Worm (Caenorhabditis elegans) whole organism, L1 larva: ENCODE measurements around the gene F20D1.22.

Source experiments
- C04F5.9 ChIP-seq: sonication (generic microtip); optimal IDR thresholded peaks from 2 replicates; lab custom pipeline; 2016; ENCODE audit warnings: missing genetic modification characterization, missing compliant biosample characterization
- C34B4.2 ChIP-seq: sonication (generic microtip); optimal IDR thresholded peaks from 2 replicates; lab custom pipeline; 2017; ENCODE audit warnings: mild to moderate bottlenecking, missing genetic modification characterization, missing compliant biosample characterization
- Y116A8C.19 ChIP-seq: sonication (generic microtip); optimal IDR thresholded peaks from 2 replicates; lab custom pipeline; 2016; ENCODE audit warnings: missing compliant biosample characterization, missing genetic modification characterization, borderline replicate concordance
- blmp-1 ChIP-seq: fragments of 150-350 bp; optimal IDR thresholded peaks from 2 replicates; lab custom pipeline; 2014; ENCODE audit warnings: missing biosample characterization, missing genetic modification characterization
- ceh-82 ChIP-seq, 3 experiments: fragments of 150-350 bp in 1 of 3; sonication (generic microtip) in 2 of 3; optimal IDR thresholded peaks; 2 replicates each; lab custom pipeline; 2014 to 2017; ENCODE audit warnings: missing biosample characterization in 3 of 3, missing genetic modification characterization in 3 of 3
- ceh-90 ChIP-seq: sonication (generic microtip); optimal IDR thresholded peaks from 2 replicates; lab custom pipeline; 2016; ENCODE audit warnings: missing genetic modification characterization, missing compliant biosample characterization
- ces-1 ChIP-seq: fragments of 150-350 bp; optimal IDR thresholded peaks from 2 replicates; lab custom pipeline; 2014; ENCODE audit warnings: missing biosample characterization, missing genetic modification reagents, missing genetic modification characterization
- efl-3 ChIP-seq: fragments of 200-800 bp; sonication (Bioruptor generic); optimal IDR thresholded peaks from 2 replicates; lab custom pipeline; 2018; ENCODE audit warnings: mild to moderate bottlenecking, missing genetic modification characterization, missing compliant biosample characterization
- egl-13 ChIP-seq: sonication (generic microtip); optimal IDR thresholded peaks from 2 replicates; lab custom pipeline; 2016; ENCODE audit warnings: missing genotype, missing genetic modification reagents, missing genetic modification characterization, missing compliant biosample characterization
- egl-27 ChIP-seq, 2 experiments: fragments of 150-350 bp in 1 of 2; sonication (generic microtip); optimal IDR thresholded peaks; 3 replicates each; lab custom pipeline; 2017 to 2018; ENCODE audit warnings: missing biosample characterization in 2 of 2, missing genetic modification characterization in 2 of 2, missing genetic modification reagents in 2 of 2
- elt-2 ChIP-seq: sonication (generic microtip); optimal IDR thresholded peaks from 2 replicates; lab custom pipeline; 2016; ENCODE audit warnings: missing genetic modification characterization, mild to moderate bottlenecking, inconsistent platforms, missing compliant biosample characterization, missing genetic modification reagents
- ets-5 ChIP-seq: fragments of 200-800 bp; sonication (Bioruptor generic); IDR thresholded peaks from 2 replicates; pipeline ENCODE4 v1.3.6; 2022; ENCODE audit warnings: missing genetic modification characterization, missing compliant biosample characterization
- fkh-10 ChIP-seq: sonication (generic microtip); optimal IDR thresholded peaks from 2 replicates; lab custom pipeline; 2017; ENCODE audit warnings: missing biosample characterization, missing genetic modification reagents, missing genetic modification characterization
- fkh-8 ChIP-seq: sonication (generic microtip); optimal IDR thresholded peaks from 2 replicates; lab custom pipeline; 2016; ENCODE audit warnings: mild to moderate bottlenecking, missing genetic modification characterization, missing compliant biosample characterization
- fos-1 ChIP-seq: fragments of 150-350 bp; optimal IDR thresholded peaks from 2 replicates; lab custom pipeline; 2014; ENCODE audit warnings: missing biosample characterization, missing genetic modification characterization
- grh-1 ChIP-seq: fragments of 200-800 bp; sonication (Bioruptor generic); IDR thresholded peaks from 2 replicates; pipeline ENCODE4 v1.3.6; 2022; ENCODE audit warnings: missing genetic modification reagents, missing genetic modification characterization, missing compliant biosample characterization
- hpl-2 ChIP-seq: fragments of 150-350 bp; optimal IDR thresholded peaks from 2 replicates; lab custom pipeline; 2014; ENCODE audit warnings: missing biosample characterization, missing genetic modification reagents, missing genetic modification characterization
- isw-1 ChIP-seq: fragments of 200-800 bp; sonication (Bioruptor generic); IDR thresholded peaks from 2 replicates; pipeline ENCODE4 v1.3.6; 2022; ENCODE audit warnings: missing genetic modification characterization, missing compliant biosample characterization
- lin-13 ChIP-seq: fragments of 150-350 bp; optimal IDR thresholded peaks from 2 replicates; lab custom pipeline; 2014; ENCODE audit warnings: missing biosample characterization, missing genetic modification reagents, missing genetic modification characterization
- lin-14 ChIP-seq: fragments of 200-800 bp; sonication (Bioruptor generic); optimal IDR thresholded peaks from 2 replicates; lab custom pipeline; 2018; ENCODE audit warnings: mild to moderate bottlenecking, missing genetic modification characterization, moderate library complexity, missing compliant biosample characterization
- lin-15B ChIP-seq: fragments of 150-350 bp; sonication (generic microtip); optimal IDR thresholded peaks from 3 replicates; lab custom pipeline; 2014; ENCODE audit warnings: missing biosample characterization, missing genetic modification characterization
- lin-35 ChIP-seq, 2 experiments: fragments of 150-350 bp; optimal IDR thresholded peaks; 2 replicates each; lab custom pipeline; 2014; ENCODE audit warnings: missing biosample characterization in 2 of 2, missing genetic modification characterization in 2 of 2, missing genetic modification reagents in 2 of 2
- lin-39 ChIP-seq: fragments of 150-350 bp; optimal IDR thresholded peaks from 2 replicates; lab custom pipeline; 2014; ENCODE audit warnings: missing biosample characterization, missing genetic modification reagents, missing genetic modification characterization
- lsy-2 ChIP-seq, 2 experiments: fragments of 150-350 bp; optimal IDR thresholded peaks; 2 replicates each; lab custom pipeline; 2014; ENCODE audit warnings: missing biosample characterization in 2 of 2, missing genetic modification characterization in 2 of 2
- mep-1 ChIP-seq: fragments of 150-350 bp; optimal IDR thresholded peaks from 2 replicates; lab custom pipeline; 2014; ENCODE audit warnings: missing biosample characterization, missing genetic modification characterization
- nhr-11 ChIP-seq: fragments of 150-350 bp; optimal IDR thresholded peaks from 2 replicates; lab custom pipeline; 2014; ENCODE audit warnings: missing biosample characterization, missing genetic modification characterization
- nhr-12 ChIP-seq: sonication (generic microtip); optimal IDR thresholded peaks from 2 replicates; lab custom pipeline; 2017; ENCODE audit warnings: missing biosample characterization, missing genetic modification characterization
- nhr-20 ChIP-seq: sonication (generic microtip); optimal IDR thresholded peaks from 2 replicates; lab custom pipeline; 2016; ENCODE audit warnings: mild to moderate bottlenecking, missing genetic modification characterization, missing compliant biosample characterization
- nhr-237 ChIP-seq: fragments of 150-350 bp; optimal IDR thresholded peaks from 2 replicates; lab custom pipeline; 2014; ENCODE audit warnings: missing biosample characterization, missing genetic modification characterization
- nhr-71 ChIP-seq: sonication (generic microtip); optimal IDR thresholded peaks from 2 replicates; lab custom pipeline; 2016; ENCODE audit warnings: mild to moderate bottlenecking, missing genetic modification characterization, moderate library complexity, missing compliant biosample characterization
- nhr-84 ChIP-seq: sonication (generic microtip); optimal IDR thresholded peaks from 2 replicates; lab custom pipeline; 2017; ENCODE audit warnings: missing biosample characterization, missing genetic modification characterization
- nhr-85 ChIP-seq: sonication (generic microtip); peaks from one replicate; lab custom pipeline; 2016; ENCODE audit warnings: missing genetic modification characterization, inconsistent platforms, missing compliant biosample characterization
- pax-3 ChIP-seq: fragments of 200-800 bp; sonication (Bioruptor generic); optimal IDR thresholded peaks from 2 replicates; lab custom pipeline; 2018; ENCODE audit warnings: mild to moderate bottlenecking, missing genetic modification characterization, moderate library complexity, missing compliant biosample characterization
- rnt-1 ChIP-seq: sonication (generic microtip); optimal IDR thresholded peaks from 2 replicates; lab custom pipeline; 2016; ENCODE audit warnings: mild to moderate bottlenecking, missing genetic modification characterization, moderate library complexity, missing compliant biosample characterization
- skn-1 ChIP-seq: fragments of 150-350 bp; optimal IDR thresholded peaks from 2 replicates; lab custom pipeline; 2014; ENCODE audit warnings: missing biosample characterization, missing genetic modification characterization
- snpc-4 ChIP-seq: fragments of 150-350 bp; optimal IDR thresholded peaks from 2 replicates; lab custom pipeline; 2014; ENCODE audit warnings: missing biosample characterization, missing genetic modification characterization
- sox-4 ChIP-seq: sonication (generic microtip); optimal IDR thresholded peaks from 2 replicates; lab custom pipeline; 2016; ENCODE audit warnings: missing genetic modification characterization, missing compliant biosample characterization
- swsn-7 ChIP-seq: sonication (generic microtip); optimal IDR thresholded peaks from 2 replicates; lab custom pipeline; 2016; ENCODE audit warnings: missing genetic modification characterization, missing compliant biosample characterization
- tlp-1 ChIP-seq: fragments of 150-350 bp; optimal IDR thresholded peaks from 2 replicates; lab custom pipeline; 2014; ENCODE audit warnings: missing biosample characterization, missing genetic modification characterization
- unc-62 ChIP-seq: fragments of 150-350 bp; optimal IDR thresholded peaks from 2 replicates; lab custom pipeline; 2014; ENCODE audit warnings: missing biosample characterization, missing genetic modification reagents, missing genetic modification characterization
- unc-98 ChIP-seq: fragments of 200-800 bp; sonication (Bioruptor generic); IDR thresholded peaks from 2 replicates; pipeline ENCODE4 v1.3.6; 2022; ENCODE audit warnings: missing genetic modification characterization, missing compliant biosample characterization
- vab-15 ChIP-seq: sonication (generic microtip); optimal IDR thresholded peaks from 2 replicates; lab custom pipeline; 2017; ENCODE audit warnings: missing genotype, mild to moderate bottlenecking, missing genetic modification characterization, missing compliant biosample characterization
- zip-4 ChIP-seq: fragments of 200-800 bp; sonication (Bioruptor generic); optimal IDR thresholded peaks from 2 replicates; lab custom pipeline; 2018; ENCODE audit warnings: mild to moderate bottlenecking, missing genetic modification characterization, moderate library complexity, missing compliant biosample characterization
- ztf-11 ChIP-seq, 2 experiments: sonication (generic microtip); optimal IDR thresholded peaks; 2 replicates each; lab custom pipeline; 2016 to 2017; ENCODE audit warnings: missing genetic modification characterization in 2 of 2, missing biosample characterization in 1 of 2, missing compliant biosample characterization in 1 of 2
- ztf-4 ChIP-seq: fragments of 150-350 bp; optimal IDR thresholded peaks from 2 replicates; lab custom pipeline; 2014; ENCODE audit warnings: missing biosample characterization, missing genetic modification characterization

The F20D1.22 gene

DNA sequence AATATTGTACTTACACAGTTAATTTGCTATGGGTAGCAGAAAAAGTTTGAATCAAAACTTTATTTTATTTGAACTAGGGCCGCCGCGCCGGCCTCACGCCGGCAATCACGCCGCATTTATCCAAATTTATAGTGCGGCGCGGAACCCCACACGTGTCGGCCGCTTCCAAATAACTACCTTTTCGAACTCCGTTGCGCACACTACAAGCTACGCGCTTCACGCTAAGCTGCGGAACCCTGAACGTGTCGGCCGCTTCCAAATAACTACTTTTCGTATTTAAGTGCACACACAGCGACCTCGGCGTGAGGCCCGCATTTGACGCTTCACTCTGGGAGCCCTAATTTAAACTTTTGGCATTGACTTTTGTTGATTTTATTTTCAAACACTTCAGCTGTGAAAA, 35.2 kb upstream of the F20D1.22 start:
- TF ChIP-seq ztf-4 (tag; lab: Kevin White, UChicago) (no peak), ces-1 (GFP tag; lab: Kevin White, UChicago) (no peak), nhr-84 (tag; lab: Kevin White, UChicago) (no peak), efl-3 (GFP tag; lab: Kevin White, UChicago) (no peak), egl-27 (tag; optimal IDR thresholded peaks at IDR 0.05; lab: Kevin White, UChicago) (no peak), snpc-4 (tag; lab: Kevin White, UChicago) (no peak), zip-4 (GFP tag; lab: Kevin White, UChicago) (no peak), hpl-2 (GFP tag; lab: Kevin White, UChicago) (no peak), C34B4.2 (no peak), unc-62 (GFP tag; lab: Kevin White, UChicago) (no peak), nhr-11 (tag; lab: Kevin White, UChicago) (no peak), skn-1 (tag; lab: Kevin White, UChicago) (no peak), ceh-82 (tag; optimal IDR thresholded peaks at IDR 0.05; lab: Kevin White, UChicago) (no peak), blmp-1 (no peak), sox-4 (tag; lab: Kevin White, UChicago) (no peak), grh-1 (GFP tag; lab: Robert Waterston, UW) (no peak), fos-1 (tag; lab: Kevin White, UChicago) (no peak), Y116A8C.19 (tag; lab: Kevin White, UChicago) (no peak)

DNA sequence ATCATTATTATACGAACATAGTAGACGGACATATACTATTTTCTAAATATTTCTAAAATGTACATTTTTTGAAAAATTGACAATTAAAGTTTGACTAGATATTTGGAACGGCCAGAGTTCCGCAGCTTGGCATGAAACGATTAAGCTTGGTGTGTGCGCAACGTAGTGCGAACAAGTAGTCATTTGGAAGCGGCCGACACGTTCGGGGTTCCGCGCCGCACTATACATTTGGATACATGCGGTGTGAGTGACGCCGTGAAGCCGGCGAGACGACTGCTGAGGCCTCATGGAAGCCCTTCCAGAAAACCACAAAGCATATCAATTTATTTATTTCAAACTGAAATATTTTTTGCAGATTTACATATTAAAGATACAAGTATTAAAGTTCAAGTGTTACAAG, 28.4 kb upstream of the F20D1.22 start:
- TF ChIP-seq lin-15B (tag; lab: Kevin White, UChicago) (no peak), nhr-12 (no peak), snpc-4 (tag; lab: Kevin White, UChicago) (peak; percentile 87), nhr-85 (tag; lab: Kevin White, UChicago) (peak; percentile 39), tlp-1 (no peak), vab-15 (no peak), nhr-71 (tag; lab: Kevin White, UChicago) (peak; percentile 9), lin-13 (GFP tag; lab: Kevin White, UChicago) (no peak), unc-98 (GFP tag; lab: Robert Waterston, UW) (no peak), lin-35 (GFP tag; optimal IDR thresholded peaks at IDR 0.05; lab: Kevin White, UChicago) (no peak), mep-1 (tag; lab: Kevin White, UChicago) (no peak), isw-1 (GFP tag; lab: Robert Waterston, UW) (no peak), ztf-11 (tag; optimal IDR thresholded peaks at IDR 0.05; lab: Kevin White, UChicago) (no peak), nhr-20 (no peak)

DNA sequence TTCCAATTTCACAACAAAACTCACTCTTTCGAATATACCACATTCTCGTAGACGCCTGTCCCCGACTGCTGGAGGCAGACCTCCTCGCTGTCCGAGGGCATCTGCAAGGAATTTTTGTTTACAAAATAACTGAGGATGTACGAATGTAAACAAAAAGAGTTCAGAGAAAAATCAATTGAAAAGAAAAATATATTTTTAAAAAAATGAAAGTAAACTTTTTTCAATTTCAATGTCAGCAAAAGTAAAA, 20.5 kb upstream of the F20D1.22 start, which contains the start of gene mrp-5:
Gene mrp-5, minus strand, starts transcription at position 101 of the 247 bp plus-strand sequence.
- TF ChIP-seq fkh-10 (GFP tag; lab: Kevin White, UChicago) = no peak
- TF ChIP-seq lin-39 (tag; lab: Kevin White, UChicago) = no peak
- no peak for TF ChIP-seq blmp-1
- no peak for TF ChIP-seq nhr-12
- TF ChIP-seq swsn-7 (tag; lab: Kevin White, UChicago) = no peak
- no peak for TF ChIP-seq lsy-2 (tag; optimal IDR thresholded peaks at IDR 0.05; lab: Kevin White, UChicago)

DNA sequence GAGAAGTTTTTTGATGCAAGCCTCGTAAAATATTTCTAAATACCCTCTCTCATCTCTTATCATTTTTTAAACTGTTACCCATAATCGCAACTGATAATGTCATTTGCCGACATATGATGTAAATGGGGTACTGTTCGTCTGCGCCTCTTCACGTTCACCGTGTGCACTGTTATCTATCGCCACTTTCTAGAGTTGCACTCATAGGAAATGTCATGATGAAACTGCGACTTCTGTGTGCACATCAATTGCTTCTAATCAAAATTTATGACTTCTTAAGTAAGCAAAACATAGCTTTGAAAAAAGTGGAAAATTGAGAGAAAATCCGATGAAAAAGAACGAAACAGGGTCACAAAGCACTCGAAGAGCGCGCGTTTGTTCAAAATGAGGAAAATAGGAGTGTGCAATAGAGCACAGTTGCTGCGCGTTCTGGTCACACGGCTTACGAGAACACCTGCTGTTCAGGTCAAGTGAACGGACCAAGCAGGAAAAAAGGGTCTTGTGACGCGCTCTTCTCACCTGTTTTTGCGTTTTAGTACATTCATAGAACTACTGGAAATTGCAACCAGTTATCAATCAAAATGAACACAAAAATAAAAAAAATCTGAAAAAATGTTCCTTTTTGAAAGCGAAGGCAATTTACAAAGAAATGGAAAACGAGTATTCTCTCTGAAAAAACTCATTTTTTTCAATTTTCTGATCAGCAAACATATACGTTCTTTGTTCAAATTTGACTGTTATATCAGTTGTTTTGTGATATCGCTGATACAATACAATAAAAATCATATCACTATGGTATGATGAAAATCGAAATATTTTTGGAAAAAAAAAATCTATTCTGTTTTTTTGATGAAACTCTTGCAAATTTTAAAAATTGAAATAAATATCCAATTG, 19.9 kb upstream of the F20D1.22 start:
- TF ChIP-seq lin-35 (GFP tag; optimal IDR thresholded peaks at IDR 0.05; lab: Kevin White, UChicago) (peak; percentile 3 to 41), C34B4.2 (no peak), vab-15 (no peak), snpc-4 (tag; lab: Kevin White, UChicago) (peak; percentile 1), pax-3 (tag; lab: Kevin White, UChicago) (no peak), Y116A8C.19 (tag; lab: Kevin White, UChicago) (no peak), C04F5.9 (no peak), elt-2 (tag; lab: Kevin White, UChicago) (peak; percentile 98), ceh-90 (tag; lab: Kevin White, UChicago) (no peak), fkh-8 (tag; lab: Kevin White, UChicago) (no peak), egl-13 (tag; lab: Kevin White, UChicago) (no peak), ces-1 (GFP tag; lab: Kevin White, UChicago) (no peak), nhr-20 (peak; percentile 34), rnt-1 (tag; lab: Kevin White, UChicago) (peak; percentile 27), tlp-1 (peak; percentile 82), ets-5 (no peak), nhr-12 (no peak), lin-14 (GFP tag; lab: Kevin White, UChicago) (peak; percentile 84), zip-4 (GFP tag; lab: Kevin White, UChicago) (no peak), unc-62 (GFP tag; lab: Kevin White, UChicago) (no peak), skn-1 (tag; lab: Kevin White, UChicago) (peak; percentile 20), nhr-237 (tag; lab: Kevin White, UChicago) (no peak)
